Worm (Caenorhabditis elegans): Measurements from ENCODE around the gene F40G12.2.
"Not testable (repeated sequence)": the region's sequence is repeated elsewhere in the genome, so short reads cannot be mapped to it uniquely, and the experiment has no call there.

F40G12.2 gene

DNA sequence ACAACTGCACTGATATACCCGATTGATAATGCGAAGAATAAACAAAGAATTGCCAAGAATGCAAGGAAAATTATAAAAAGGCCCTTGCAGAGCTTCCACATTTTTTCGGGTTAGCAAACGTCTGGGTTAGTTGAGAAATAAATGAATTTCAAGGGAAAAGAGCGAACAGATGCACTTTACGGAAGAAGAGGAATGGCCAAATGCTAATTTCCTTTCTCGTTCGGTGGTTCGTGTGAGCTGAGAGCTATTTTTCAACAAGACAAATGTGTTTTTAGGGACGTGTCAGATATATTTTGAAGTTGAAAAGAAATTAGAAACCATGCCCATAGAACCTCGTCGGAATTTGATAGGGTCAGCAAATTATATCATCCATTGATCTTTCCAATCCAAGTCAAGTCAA, at the start of gene F40G12.2:
TSS of gene F40G12.2 (minus strand) at position 101 of the 400 bp plus-strand sequence.
- no peak for TF ChIP-seq unc-62 (GFP tag; optimal IDR thresholded peaks at IDR 0.05)

- TF ChIP-seq unc-62 (GFP tag; optimal IDR thresholded peaks at IDR 0.05) = not testable (repeated sequence)
Observed at ce11 chrV:14309632-14310031, 48.9 kb upstream of the F40G12.2 start, which contains the start of gene F14D7.14. F14D7.14 (plus strand) TSS chrV:14309932.

DNA sequence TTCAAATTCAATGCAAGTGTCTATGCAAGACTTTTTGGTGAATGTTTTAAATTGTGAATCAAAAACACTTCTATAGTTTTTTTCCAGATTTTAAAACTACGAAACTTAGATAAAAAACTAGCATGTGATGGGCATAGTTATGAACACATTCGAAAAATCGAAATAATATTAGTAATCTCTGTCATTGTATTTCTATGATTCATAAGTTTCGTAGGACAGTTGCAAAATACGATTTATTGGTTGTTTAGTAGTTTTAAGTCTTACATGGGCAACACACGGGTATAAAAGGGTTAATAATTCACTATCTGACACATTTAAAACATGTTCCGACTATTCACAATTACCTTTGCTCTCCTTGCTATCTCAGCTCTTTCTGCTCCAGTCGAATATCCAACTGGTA, 47.4 kb upstream of the F40G12.2 start, which contains the start of gene spig-5:
TSS of gene spig-5 (plus strand) at position 301 of the 400 bp plus-strand sequence.
- not testable (repeated sequence) for TF ChIP-seq unc-62 (GFP tag; optimal IDR thresholded peaks at IDR 0.05)

ce11 chrV:14306771-14307170, 46.0 kb upstream of the F40G12.2 start, which contains the start of gene spig-4:
spig-4 (minus strand) TSS chrV:14306871.
- not testable (repeated sequence) for TF ChIP-seq unc-62 (GFP tag; optimal IDR thresholded peaks at IDR 0.05)

DNA sequence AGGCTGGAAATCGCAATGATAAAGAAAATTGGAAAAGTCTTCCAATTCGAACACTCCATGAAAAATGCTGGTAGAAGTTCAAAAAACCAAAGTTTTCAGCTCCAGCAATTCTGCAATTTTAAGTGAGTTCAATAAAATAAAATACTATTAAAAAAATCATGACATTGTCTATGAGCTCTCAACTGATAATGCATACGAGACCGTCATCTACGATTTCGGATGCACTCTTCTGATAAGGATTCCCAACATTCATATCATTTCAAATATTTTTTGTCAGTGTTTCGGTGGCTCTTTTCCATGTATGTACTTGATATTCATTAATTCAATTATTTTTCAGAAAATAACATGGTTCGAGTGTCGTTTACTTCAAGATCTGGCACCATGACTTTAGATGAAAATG, 40.3 kb upstream of the F40G12.2 start, which contains the start of gene F14D7.6:
TSS of gene F14D7.6 (plus strand) at position 338 of the 400 bp plus-strand sequence.
- no peak for TF ChIP-seq unc-62 (GFP tag; optimal IDR thresholded peaks at IDR 0.05)

DNA sequence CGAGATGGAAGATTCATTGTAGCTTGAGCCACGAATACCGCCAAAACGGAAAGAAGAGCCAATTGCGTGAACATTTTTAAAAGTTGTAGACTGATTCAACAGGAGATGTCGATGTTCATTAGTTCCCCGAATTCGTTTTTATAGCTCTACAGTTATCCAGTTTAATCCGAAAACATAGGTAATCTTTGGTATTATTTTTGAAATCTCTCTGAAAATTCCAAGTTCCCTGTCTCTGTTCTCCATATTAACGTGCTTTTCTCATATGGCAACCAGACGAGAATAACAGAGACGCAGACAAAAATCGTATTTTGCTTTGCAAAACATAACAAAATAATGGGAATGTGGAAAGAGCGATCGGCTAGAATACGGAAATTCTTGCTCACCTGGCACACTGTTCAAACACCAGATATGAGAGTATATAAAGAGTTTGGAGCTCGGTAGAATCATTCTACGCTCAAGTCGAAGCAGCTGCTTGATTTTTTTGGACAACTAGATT, 38.9 kb upstream of the F40G12.2 start, which contains the start of the genes spig-3 and F14D7.12:
TSS of gene spig-3 (minus strand) at position 101 of the 496 bp plus-strand sequence.
TSS of gene F14D7.12 (plus strand) at position 446 of the 496 bp plus-strand sequence.
- no peak for TF ChIP-seq unc-62 (GFP tag; optimal IDR thresholded peaks at IDR 0.05)

- no peak for TF ChIP-seq unc-62 (GFP tag; optimal IDR thresholded peaks at IDR 0.05)
Observed at ce11 chrV:14296499-14296898, 35.8 kb upstream of the F40G12.2 start, which contains the start of gene F14D7.3. F14D7.3 (plus strand) TSS chrV:14296799.

ce11 chrV:14294396-14294795, 33.7 kb upstream of the F40G12.2 start, which contains the start of gene F14D7.9:
F14D7.9 (plus strand) TSS chrV:14294696.
- TF ChIP-seq unc-62 (GFP tag; optimal IDR thresholded peaks at IDR 0.05) = no peak

ce11 chrV:14293667-14294194, 33.0 kb upstream of the F40G12.2 start, which contains the start of gene F14D7.2:
F14D7.2 (minus strand) TSS chrV:14293717.
- TF ChIP-seq unc-62 (GFP tag; optimal IDR thresholded peaks at IDR 0.05) = no peak

DNA sequence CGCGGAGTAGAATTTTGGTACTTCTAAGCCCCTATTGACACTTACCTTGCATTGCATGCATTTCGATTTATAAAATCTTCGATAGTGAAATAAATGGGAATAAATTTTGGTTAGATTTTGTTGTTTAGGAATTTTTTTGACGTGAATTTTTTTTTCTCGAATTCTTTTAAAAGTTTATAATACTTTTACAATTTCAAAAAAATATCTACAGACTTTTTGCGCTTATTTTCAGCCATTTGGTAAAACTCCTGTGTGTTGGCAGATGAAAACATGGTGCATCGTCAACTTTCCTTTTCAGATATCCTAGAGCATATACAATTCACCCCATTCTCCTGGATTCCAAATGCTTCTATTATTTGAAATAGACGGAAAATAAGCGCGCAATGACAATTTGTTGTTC, 29.9 kb upstream of the F40G12.2 start, which contains the start of gene F14D7.18:
TSS of gene F14D7.18 (minus strand) at position 101 of the 400 bp plus-strand sequence.
- no peak for TF ChIP-seq unc-62 (GFP tag; optimal IDR thresholded peaks at IDR 0.05)

DNA sequence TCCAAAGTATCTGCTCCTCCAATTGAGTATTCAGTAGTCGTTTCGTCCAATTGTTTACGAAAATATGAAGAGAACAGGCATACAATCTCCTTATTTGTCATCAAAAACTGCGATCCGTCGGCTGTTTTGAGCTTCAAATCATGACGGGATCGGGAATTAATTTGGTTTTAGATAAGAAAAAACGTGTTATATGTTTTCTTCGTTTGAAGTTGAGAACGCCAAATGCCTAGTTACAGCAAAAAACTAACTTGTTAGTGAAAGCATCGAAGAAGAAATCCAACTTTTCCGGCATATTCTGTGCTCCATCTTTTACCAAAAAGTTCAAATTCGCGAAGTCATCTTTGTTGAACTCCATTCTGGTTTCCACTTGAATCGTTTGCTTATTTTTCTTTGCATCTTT, 28.6 kb upstream of the F40G12.2 start, which contains the start of gene F14D7.1:
TSS of gene F14D7.1 (minus strand) at position 101 of the 400 bp plus-strand sequence.
- TF ChIP-seq unc-62 (GFP tag; optimal IDR thresholded peaks at IDR 0.05) = no peak

DNA sequence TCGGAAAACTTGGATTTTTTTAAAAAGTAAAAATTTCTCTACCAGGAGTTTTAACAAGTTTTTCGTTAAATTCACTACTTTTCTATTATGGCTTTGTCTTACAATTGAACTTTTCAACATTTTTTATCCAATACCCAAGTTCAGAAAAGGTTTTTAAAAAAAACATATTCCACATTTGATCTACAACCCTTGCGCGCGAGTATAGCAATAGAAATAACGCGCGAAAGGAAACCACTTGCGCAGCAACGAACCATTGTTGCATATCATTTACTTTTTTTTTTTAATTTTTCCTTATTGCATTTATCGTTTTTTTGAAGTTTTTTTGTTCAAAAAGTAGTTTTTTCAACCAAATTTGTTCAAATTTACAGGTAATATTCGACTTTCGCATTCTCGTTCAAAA, 25.1 kb upstream of the F40G12.2 start, which contains the start of gene F40G12.11:
TSS of gene F40G12.11 (plus strand) at position 369 of the 400 bp plus-strand sequence.
- TF ChIP-seq unc-62 (GFP tag; optimal IDR thresholded peaks at IDR 0.05) = no peak

DNA sequence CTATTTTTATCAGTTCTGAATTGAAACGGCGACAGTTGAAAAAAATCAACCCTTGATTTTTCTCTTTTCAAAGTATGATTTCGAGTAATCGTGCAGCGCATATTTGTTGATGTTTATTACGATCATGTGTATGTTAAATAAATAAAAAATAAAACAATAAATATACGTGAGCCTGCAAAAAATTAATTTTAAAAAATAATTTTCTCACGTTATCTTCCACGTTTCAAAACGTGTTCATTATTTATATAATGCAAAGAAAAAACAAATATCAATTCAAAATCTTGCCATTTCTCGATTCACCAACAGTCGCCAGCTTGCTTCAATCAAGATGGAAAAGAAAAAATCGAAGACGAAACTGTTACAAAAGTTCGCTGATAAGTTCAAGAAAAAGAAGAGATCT, 22.5 kb upstream of the F40G12.2 start, which contains the start of gene F40G12.10:
TSS of gene F40G12.10 (plus strand) at position 301 of the 400 bp plus-strand sequence.
- no peak for TF ChIP-seq unc-62 (GFP tag; optimal IDR thresholded peaks at IDR 0.05)

ce11 chrV:14282222-14282709, 21.5 kb upstream of the F40G12.2 start, which contains the start of the genes srt-74 and F40G12.9:
srt-74 (minus strand) TSS chrV:14282322.
F40G12.9 (plus strand) TSS chrV:14282659.
- no peak for TF ChIP-seq unc-62 (GFP tag; optimal IDR thresholded peaks at IDR 0.05)

DNA sequence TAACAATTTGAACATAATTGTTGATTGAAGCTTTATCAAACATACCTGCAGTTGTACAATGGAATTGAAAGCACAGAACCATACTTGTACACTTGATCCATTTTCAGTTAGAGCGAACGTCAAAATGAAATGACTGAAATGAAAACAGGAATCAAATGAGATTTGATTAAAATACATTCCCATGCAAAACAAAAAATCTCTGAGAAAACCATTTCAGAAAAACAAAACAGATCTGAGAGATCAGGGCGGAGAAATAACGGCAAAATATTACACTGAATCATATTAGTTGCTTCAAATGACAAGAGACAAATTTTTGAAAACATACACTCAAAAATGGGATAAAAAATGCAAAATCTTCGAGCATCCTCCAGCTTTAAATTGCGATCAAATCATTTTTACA, 19.0 kb upstream of the F40G12.2 start, which contains the start of gene srt-33:
TSS of gene srt-33 (minus strand) at position 101 of the 400 bp plus-strand sequence.
- no peak for TF ChIP-seq unc-62 (GFP tag; optimal IDR thresholded peaks at IDR 0.05)

DNA sequence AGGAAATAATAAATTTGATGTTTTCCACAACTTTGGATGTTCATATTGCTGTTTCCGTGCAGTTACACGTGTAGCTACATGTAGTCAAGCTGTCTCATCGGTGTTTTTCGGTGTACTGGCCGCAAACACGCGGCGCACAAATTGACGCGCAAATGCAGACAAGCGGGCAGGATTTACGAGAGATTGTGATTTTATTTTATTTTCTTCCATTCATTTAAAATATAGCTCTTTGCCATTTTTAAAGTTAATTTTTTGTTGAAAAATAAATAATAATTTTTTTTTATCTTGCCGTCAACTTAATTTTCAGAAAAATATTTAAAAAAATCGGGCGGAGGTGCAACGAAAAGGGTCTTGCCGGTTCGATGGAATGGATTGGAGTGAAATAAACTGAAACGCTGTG, 13.5 kb upstream of the F40G12.2 start, which contains the start of gene F40G12.7:
TSS of gene F40G12.7 (plus strand) at position 301 of the 400 bp plus-strand sequence.
- not testable (repeated sequence) for TF ChIP-seq unc-62 (GFP tag; optimal IDR thresholded peaks at IDR 0.05)
